Fruit fly (Drosophila melanogaster) whole organism, embryonic: Measurements from ENCODE around the gene CG7568.

ENCODE experiments used
- BtbVII ChIP-seq: fragments of 200-800 bp; sonication (Bioruptor generic); optimal IDR thresholded peaks from 3 replicates; lab custom pipeline; 2017; ENCODE audit warnings: missing biosample characterization, mild to moderate bottlenecking, missing genetic modification characterization
- CG1024 ChIP-seq: fragments of 200-800 bp; sonication (Bioruptor generic); IDR thresholded peaks from 2 replicates; pipeline ENCODE4 v1.3.6; 2022; ENCODE audit warnings: missing biosample characterization, missing genetic modification characterization
- CG10274 ChIP-seq: fragments of 200-800 bp; sonication (Bioruptor generic); optimal IDR thresholded peaks from 3 replicates; lab custom pipeline; 2017; ENCODE audit warnings: missing biosample characterization, mild to moderate bottlenecking, missing genetic modification characterization
- CG10366 ChIP-seq: fragments of 200-800 bp; sonication (Bioruptor generic); IDR thresholded peaks from 2 replicates; pipeline ENCODE4 v1.3.6; 2022; ENCODE audit warnings: missing biosample characterization, missing genetic modification characterization
- CG10543 ChIP-seq: fragments of 200-800 bp; sonication (Bioruptor generic); optimal IDR thresholded peaks from 3 replicates; lab custom pipeline; 2017; ENCODE audit warnings: missing biosample characterization, mild to moderate bottlenecking, missing genetic modification characterization, moderate library complexity
- CG10654 ChIP-seq: fragments of 200-800 bp; sonication (Bioruptor generic); optimal IDR thresholded peaks from 2 replicates; lab custom pipeline; 2016; ENCODE audit warnings: missing biosample characterization, missing genetic modification characterization
- CG10959 ChIP-seq: fragments of 200-800 bp; sonication (Bioruptor generic); IDR thresholded peaks from 2 replicates; pipeline ENCODE4 v1.3.6; 2022; ENCODE audit warnings: missing biosample characterization, missing genetic modification characterization
- CG12942 ChIP-seq: fragments of 200-800 bp; sonication (Bioruptor generic); optimal IDR thresholded peaks from 3 replicates; lab custom pipeline; 2016; ENCODE audit warnings: missing biosample characterization, missing genetic modification characterization
- CG1603 ChIP-seq: fragments of 200-800 bp; sonication (Bioruptor generic); optimal IDR thresholded peaks from 2 replicates; lab custom pipeline; 2019; ENCODE audit warnings: missing biosample characterization, mild to moderate bottlenecking, missing genetic modification characterization, moderate library complexity
- CG16779 ChIP-seq: fragments of 200-800 bp; sonication (Bioruptor generic); IDR thresholded peaks from 2 replicates; pipeline ENCODE4 v1.3.6; 2022; ENCODE audit warnings: missing biosample characterization, missing genetic modification characterization
- CG17359 ChIP-seq: fragments of 200-800 bp; sonication (Bioruptor generic); optimal IDR thresholded peaks from 3 replicates; lab custom pipeline; 2018; ENCODE audit warnings: missing biosample characterization, mild to moderate bottlenecking, missing genetic modification characterization, moderate library complexity
- CG1792 ChIP-seq: fragments of 200-800 bp; sonication (Bioruptor generic); optimal IDR thresholded peaks from 2 replicates; lab custom pipeline; 2016; ENCODE audit warnings: missing biosample characterization, missing genetic modification characterization
- CG18262 ChIP-seq: fragments of 200-800 bp; optimal IDR thresholded peaks from 3 replicates; lab custom pipeline; 2019; ENCODE audit warnings: missing biosample characterization, mild to moderate bottlenecking, missing genetic modification characterization, moderate library complexity
- CG1832 ChIP-seq: fragments of 200-800 bp; sonication (Bioruptor generic); optimal IDR thresholded peaks from 2 replicates; lab custom pipeline; 2017; ENCODE audit warnings: missing biosample characterization, mild to moderate bottlenecking, missing genetic modification characterization, inconsistent platforms
- CG2129 ChIP-seq: fragments of 200-800 bp; sonication (Bioruptor generic); IDR thresholded peaks from 2 replicates; pipeline ENCODE4 v1.3.6; 2022; ENCODE audit warnings: missing biosample characterization, missing genetic modification characterization; ENCODE audit not compliant: partially characterized antibody
- CG2875 ChIP-seq: fragments of 200-800 bp; sonication (Bioruptor generic); optimal IDR thresholded peaks from 2 replicates; lab custom pipeline; 2017; ENCODE audit warnings: missing biosample characterization, mild to moderate bottlenecking, missing genetic modification characterization, missing genetic modification reagents
- CG3281 ChIP-seq: fragments of 200-800 bp; sonication (Bioruptor generic); optimal IDR thresholded peaks from 3 replicates; lab custom pipeline; 2017; ENCODE audit warnings: missing biosample characterization, mild to moderate bottlenecking, missing genetic modification characterization
- CG3407 ChIP-seq: fragments of 200-800 bp; sonication (Bioruptor generic); optimal IDR thresholded peaks from 2 replicates; lab custom pipeline; 2018; ENCODE audit warnings: missing biosample characterization, mild to moderate bottlenecking, missing genetic modification characterization
- CG5180 ChIP-seq: fragments of 200-800 bp; sonication (Bioruptor generic); optimal IDR thresholded peaks from 3 replicates; lab custom pipeline; 2017; ENCODE audit warnings: missing biosample characterization, missing genetic modification characterization, mild to moderate bottlenecking, moderate library complexity, missing genetic modification reagents
- CG6791 ChIP-seq: fragments of 200-800 bp; sonication (Bioruptor generic); IDR thresholded peaks from 3 replicates; pipeline ENCODE4 v1.3.6; 2022; ENCODE audit warnings: missing biosample characterization, missing genetic modification characterization; ENCODE audit not compliant: partially characterized antibody
- CG7372 ChIP-seq: fragments of 200-800 bp; sonication (Bioruptor generic); IDR thresholded peaks from 2 replicates; pipeline ENCODE4 v1.3.6; 2022; ENCODE audit warnings: missing biosample characterization, missing genetic modification characterization
- CG7745 ChIP-seq: fragments of 200-800 bp; sonication (Bioruptor generic); optimal IDR thresholded peaks from 2 replicates; lab custom pipeline; 2018; ENCODE audit warnings: missing biosample characterization, mild to moderate bottlenecking, missing genetic modification characterization, moderate library complexity
- CG7963 ChIP-seq: fragments of 200-800 bp; sonication (Bioruptor generic); IDR thresholded peaks from 3 replicates; pipeline ENCODE4 v1.3.6; 2022; ENCODE audit warnings: missing biosample characterization, missing genetic modification characterization; ENCODE audit not compliant: partially characterized antibody
- CG8089 ChIP-seq: fragments of 200-800 bp; sonication (Bioruptor generic); optimal IDR thresholded peaks from 3 replicates; lab custom pipeline; 2016; ENCODE audit warnings: missing biosample characterization, missing genetic modification characterization
- Dip3 ChIP-seq: fragments of 200-800 bp; sonication (Bioruptor generic); optimal IDR thresholded peaks from 3 replicates; lab custom pipeline; 2016; ENCODE audit warnings: missing biosample characterization, missing genetic modification characterization
- E2f2 ChIP-seq: fragments of 200-800 bp; sonication (Bioruptor generic); IDR thresholded peaks from 2 replicates; pipeline ENCODE4 v1.3.6; 2022; ENCODE audit warnings: missing biosample characterization, missing genetic modification characterization
- HmgZ ChIP-seq: fragments of 200-800 bp; sonication (Bioruptor generic); optimal IDR thresholded peaks from 2 replicates; lab custom pipeline; 2018; ENCODE audit warnings: missing biosample characterization, mild to moderate bottlenecking, missing genetic modification characterization
- Hr39 ChIP-seq: fragments of >200 bp; optimal IDR thresholded peaks from 2 replicates; lab custom pipeline; 2017
- MTF-1 ChIP-seq: fragments of 200-800 bp; sonication (Bioruptor generic); optimal IDR thresholded peaks from 2 replicates; lab custom pipeline; 2018; ENCODE audit warnings: missing biosample characterization, mild to moderate bottlenecking, missing genetic modification characterization, borderline replicate concordance
- NC2β ChIP-seq: fragments of 200-800 bp; sonication (Bioruptor generic); optimal IDR thresholded peaks from 2 replicates; lab custom pipeline; 2016; ENCODE audit warnings: missing biosample characterization, missing genetic modification characterization
- Side ChIP-seq: fragments of 200-800 bp; sonication (Bioruptor generic); optimal IDR thresholded peaks from 2 replicates; lab custom pipeline; 2016; ENCODE audit warnings: missing biosample characterization, missing genetic modification characterization
- ara ChIP-seq: fragments of 200-800 bp; sonication (Bioruptor generic); IDR thresholded peaks from 2 replicates; pipeline ENCODE4 v1.3.6; 2022; ENCODE audit warnings: missing biosample characterization, missing genetic modification characterization
- bcd ChIP-seq: fragments of 200-800 bp; sonication (Bioruptor generic); optimal IDR thresholded peaks from 2 replicates; lab custom pipeline; 2017; ENCODE audit warnings: missing biosample characterization, mild to moderate bottlenecking, missing genetic modification characterization
- crp ChIP-seq, 2 experiments: fragments of 200-800 bp; sonication (Bioruptor generic); optimal IDR thresholded peaks; 2 replicates in 1 of 2; 3 replicates in 1 of 2; lab custom pipeline; 2017; ENCODE audit warnings: missing biosample characterization in 2 of 2, missing genetic modification characterization in 2 of 2, mild to moderate bottlenecking in 1 of 2, moderate library complexity in 1 of 2
- dimm ChIP-seq: fragments of 200-800 bp; sonication (Bioruptor generic); IDR thresholded peaks from 2 replicates; pipeline ENCODE4 v1.3.6; 2022; ENCODE audit warnings: missing biosample characterization, missing genetic modification characterization
- dysf ChIP-seq: fragments of 200-800 bp; sonication (Bioruptor generic); IDR thresholded peaks from 3 replicates; pipeline ENCODE4 v1.3.6; 2022; ENCODE audit warnings: missing biosample characterization, missing genetic modification characterization
- gfzf ChIP-seq: fragments of 200-800 bp; sonication (Bioruptor generic); optimal IDR thresholded peaks from 2 replicates; lab custom pipeline; 2016; ENCODE audit warnings: missing biosample characterization, mild to moderate bottlenecking, missing genetic modification characterization, moderate library complexity
- inv ChIP-seq: fragments of 200-800 bp; sonication (Bioruptor generic); IDR thresholded peaks from 2 replicates; pipeline ENCODE4 v1.3.6; 2022; ENCODE audit warnings: missing biosample characterization, missing genetic modification characterization; ENCODE audit not compliant: partially characterized antibody
- jing ChIP-seq: fragments of 200-800 bp; sonication (Bioruptor generic); optimal IDR thresholded peaks from 2 replicates; lab custom pipeline; 2018; ENCODE audit warnings: missing biosample characterization, mild to moderate bottlenecking, missing genetic modification characterization
- knrl ChIP-seq: fragments of 200-800 bp; sonication (Bioruptor generic); IDR thresholded peaks from 3 replicates; pipeline ENCODE4 v1.3.6; 2022; ENCODE audit warnings: missing biosample characterization, missing genetic modification characterization; ENCODE audit not compliant: partially characterized antibody
- pho ChIP-seq: fragments of 200-800 bp; sonication (Bioruptor generic); optimal IDR thresholded peaks from 2 replicates; lab custom pipeline; 2016; ENCODE audit warnings: missing biosample characterization, missing genetic modification characterization
- psq ChIP-seq: fragments of 200-800 bp; sonication (Bioruptor generic); optimal IDR thresholded peaks from 2 replicates; lab custom pipeline; 2017; ENCODE audit warnings: missing biosample characterization, missing genetic modification characterization
- repo ChIP-seq: fragments of 200-800 bp; sonication (Bioruptor generic); optimal IDR thresholded peaks from 2 replicates; lab custom pipeline; 2016; ENCODE audit warnings: missing biosample characterization, missing genetic modification characterization
- sim ChIP-seq: fragments of 200-800 bp; sonication (Bioruptor generic); IDR thresholded peaks from 2 replicates; pipeline ENCODE4 v1.3.6; 2022; ENCODE audit warnings: missing biosample characterization, missing genetic modification characterization
- slbo ChIP-seq: fragments of 200-800 bp; sonication (Bioruptor generic); IDR thresholded peaks from 2 replicates; pipeline ENCODE4 v1.3.6; 2022; ENCODE audit warnings: missing biosample characterization, missing genetic modification characterization
- so ChIP-seq: fragments of 200-800 bp; sonication (Bioruptor generic); IDR thresholded peaks from 3 replicates; pipeline ENCODE4 v1.3.6; 2022; ENCODE audit warnings: missing biosample characterization, missing genetic modification characterization
- sob ChIP-seq: fragments of 200-800 bp; sonication (Bioruptor generic); IDR thresholded peaks from 2 replicates; pipeline ENCODE4 v1.3.6; 2022; ENCODE audit warnings: missing biosample characterization, missing genetic modification characterization
- trh ChIP-seq: fragments of 200-800 bp; sonication (Bioruptor generic); optimal IDR thresholded peaks from 2 replicates; lab custom pipeline; 2016; ENCODE audit warnings: missing biosample characterization, missing genetic modification characterization
- zf30C ChIP-seq: fragments of 200-800 bp; sonication (Bioruptor generic); optimal IDR thresholded peaks from 3 replicates; lab custom pipeline; 2018; ENCODE audit warnings: missing biosample characterization, mild to moderate bottlenecking, missing genetic modification characterization

The CG7568 gene

dm6 chr3R:29557555-29557954 is 43.1 kb downstream of the CG7568 start:
- TF ChIP-seq Hr39 (lab: Kevin White, UChicago) = peak; percentile 66
- TF ChIP-seq CG1603 (tag; lab: Kevin White, UChicago) = no peak

dm6 chr3R:29556003-29556467 is 44.6 kb downstream of the CG7568 start, which contains the start of gene Dr:
Dr (plus strand) TSS chr3R:29556386.
- no peak for TF ChIP-seq Dip3 (GFP tag; lab: Kevin White, UChicago)
- no peak for TF ChIP-seq CG12942
- TF ChIP-seq psq (GFP tag; lab: Kevin White, UChicago) = no peak
- TF ChIP-seq CG2875 (GFP tag; lab: Kevin White, UChicago) = no peak
- peak; percentile 41; the same call in 1 of the 3 replicates for TF ChIP-seq so (GFP tag; lab: Robert Waterston, UW)
- TF ChIP-seq CG7372 = no peak
- no peak for TF ChIP-seq CG10959 (GFP tag; lab: Robert Waterston, UW)
- TF ChIP-seq CG8089 = no peak
- TF ChIP-seq repo (GFP tag; lab: Kevin White, UChicago) = peak; percentile 19
- no peak for TF ChIP-seq dimm (GFP tag; lab: Robert Waterston, UW)
- no peak for TF ChIP-seq CG3281
- no peak for TF ChIP-seq CG1792 (GFP tag; lab: Kevin White, UChicago)
- no peak for TF ChIP-seq inv (GFP tag; lab: Robert Waterston, UW)
- TF ChIP-seq CG7745 = peak; percentile 37
- 0 out of 2 replicates have a peak, but pooled peaks have one; percentile 31 for TF ChIP-seq ara
- no peak for TF ChIP-seq CG2129 (GFP tag; lab: Robert Waterston, UW)
- TF ChIP-seq CG5180 = no peak
- TF ChIP-seq CG10543 (GFP tag; lab: Kevin White, UChicago) = no peak
- no peak for TF ChIP-seq BtbVII (GFP tag; lab: Kevin White, UChicago)
- TF ChIP-seq CG6791 = no peak
- no peak for TF ChIP-seq dysf (GFP tag; lab: Robert Waterston, UW)
- no peak for TF ChIP-seq gfzf (GFP tag; lab: Kevin White, UChicago)
- TF ChIP-seq CG7963 (GFP tag; lab: Robert Waterston, UW) = no peak
- TF ChIP-seq CG1024 (GFP tag; lab: Robert Waterston, UW) = no peak
- no peak for TF ChIP-seq CG3407 (GFP tag; lab: Kevin White, UChicago)
- 0 out of 2 replicates have a peak, but pooled peaks have one; percentile 43 for TF ChIP-seq sim
- no peak for TF ChIP-seq crp (GFP tag; optimal IDR thresholded peaks at IDR 0.05; lab: Kevin White, UChicago)
- TF ChIP-seq MTF-1 (GFP tag; lab: Kevin White, UChicago) = no peak
- no peak for TF ChIP-seq bcd
- TF ChIP-seq CG10274 (GFP tag; lab: Kevin White, UChicago) = no peak
- peak; percentile 46 for TF ChIP-seq zf30C
- TF ChIP-seq CG18262 (tag; lab: Kevin White, UChicago) = peak; percentile 16
- TF ChIP-seq CG17359 (tag; lab: Kevin White, UChicago) = no peak
- TF ChIP-seq trh (GFP tag; lab: Kevin White, UChicago) = no peak
- TF ChIP-seq sob (GFP tag; lab: Robert Waterston, UW) = no peak
- no peak for TF ChIP-seq HmgZ
- TF ChIP-seq slbo (GFP tag; lab: Robert Waterston, UW) = no peak
- TF ChIP-seq E2f2 (GFP tag; lab: Robert Waterston, UW) = no peak
- TF ChIP-seq pho (GFP tag; lab: Kevin White, UChicago) = no peak
- peak; percentile 98 for TF ChIP-seq CG1832 (GFP tag; lab: Kevin White, UChicago)
- no peak for TF ChIP-seq CG10366 (GFP tag; lab: Robert Waterston, UW)
- TF ChIP-seq NC2β (GFP tag; lab: Kevin White, UChicago) = no peak
- TF ChIP-seq CG10654 (GFP tag; lab: Kevin White, UChicago) = no peak
- no peak for TF ChIP-seq CG16779 (GFP tag; lab: Robert Waterston, UW)
- TF ChIP-seq jing (GFP tag; lab: Kevin White, UChicago) = peak; percentile 5
- TF ChIP-seq knrl = no peak; the same call in 2 of the 3 replicates
- peak; percentile 30 for TF ChIP-seq Side (GFP tag; lab: Kevin White, UChicago)
